Fruit fly (Drosophila melanogaster) whole organism, prepupa: Measurements from ENCODE around the gene rho-5.

ENCODE experiments used
- Blimp-1 ChIP-seq: fragments of 200-800 bp; sonication (Bioruptor generic); optimal IDR thresholded peaks from 3 replicates; lab custom pipeline; 2017; ENCODE audit warnings: missing biosample characterization, missing genetic modification characterization, mild to moderate bottlenecking, moderate library complexity, missing genetic modification reagents
- CG11762 ChIP-seq: fragments of 200-800 bp; sonication (Bioruptor generic); optimal IDR thresholded peaks from 3 replicates; lab custom pipeline; 2016; ENCODE audit warnings: missing biosample characterization, missing genetic modification characterization; ENCODE audit not compliant: insufficient read depth
- CG16779 ChIP-seq: fragments of 200-800 bp; sonication (Bioruptor generic); optimal IDR thresholded peaks from 3 replicates; lab custom pipeline; 2017; ENCODE audit warnings: missing biosample characterization, mild to moderate bottlenecking, missing genetic modification characterization
- CG31627 ChIP-seq: fragments of 200-800 bp; sonication (Bioruptor generic); optimal IDR thresholded peaks from 3 replicates; lab custom pipeline; 2016; ENCODE audit warnings: missing biosample characterization, missing genetic modification characterization
- CG6808 ChIP-seq: fragments of 200-800 bp; sonication (Bioruptor generic); optimal IDR thresholded peaks from 3 replicates; lab custom pipeline; 2017; ENCODE audit warnings: missing biosample characterization, missing genetic modification characterization, mild to moderate bottlenecking, moderate library complexity, missing genetic modification reagents
- CG6854 ChIP-seq: fragments of 200-800 bp; sonication (Bioruptor generic); optimal IDR thresholded peaks from 2 replicates; lab custom pipeline; 2017; ENCODE audit warnings: missing biosample characterization, mild to moderate bottlenecking, missing genetic modification characterization
- Eip78C ChIP-seq: fragments of 200-800 bp; sonication (Bioruptor generic); peaks from one replicate; lab custom pipeline; 2016; ENCODE audit warnings: missing biosample characterization, missing genetic modification characterization
- Eip93F ChIP-seq: fragments of 200-800 bp; sonication (Bioruptor generic); optimal IDR thresholded peaks from 2 replicates; lab custom pipeline; 2016; ENCODE audit warnings: missing biosample characterization, mild to moderate bottlenecking, missing genetic modification characterization
- Hr39 ChIP-seq: fragments of 200-800 bp; sonication (Bioruptor generic); optimal IDR thresholded peaks from 2 replicates; lab custom pipeline; 2016; ENCODE audit warnings: missing biosample characterization, missing genetic modification characterization
- Hr4 ChIP-seq: fragments of 200-800 bp; sonication (Bioruptor generic); optimal IDR thresholded peaks from 3 replicates; lab custom pipeline; 2016; ENCODE audit warnings: missing biosample characterization, missing genetic modification characterization
- Sox102F ChIP-seq: fragments of 200-800 bp; sonication (Bioruptor generic); optimal IDR thresholded peaks from 2 replicates; lab custom pipeline; 2016; ENCODE audit warnings: missing biosample characterization, mild to moderate bottlenecking, missing genetic modification characterization
- fkh ChIP-seq: fragments of 200-800 bp; sonication (Bioruptor generic); optimal IDR thresholded peaks from 3 replicates; lab custom pipeline; 2017; ENCODE audit warnings: missing biosample characterization, mild to moderate bottlenecking, missing genetic modification characterization, moderate library complexity
- salr ChIP-seq, 2 experiments: fragments of 200-800 bp; sonication (Bioruptor generic); optimal IDR thresholded peaks; 3 replicates each; lab custom pipeline; 2016 to 2018; ENCODE audit warnings: missing biosample characterization in 2 of 2, missing genetic modification characterization in 2 of 2, mild to moderate bottlenecking in 1 of 2
- topi ChIP-seq: fragments of 200-800 bp; sonication (Bioruptor generic); optimal IDR thresholded peaks from 3 replicates; lab custom pipeline; 2016; ENCODE audit warnings: missing biosample characterization, missing genetic modification characterization

dm6 chr2L:10351130-10351529, 22.6 kb downstream of the rho-5 start:
- TF ChIP-seq Blimp-1 (GFP tag; lab: Kevin White, UChicago) (no peak), Eip78C (GFP tag; lab: Kevin White, UChicago) (no peak), CG31627 (GFP tag; lab: Kevin White, UChicago) (no peak), Sox102F (GFP tag; lab: Kevin White, UChicago) (no peak), CG11762 (GFP tag; lab: Kevin White, UChicago) (no peak), Hr39 (GFP tag; lab: Kevin White, UChicago) (no peak), topi (GFP tag; lab: Kevin White, UChicago) (no peak), CG6854 (no peak), Eip93F (GFP tag; lab: Kevin White, UChicago) (no peak), fkh (GFP tag; lab: Kevin White, UChicago) (no peak), Hr4 (GFP tag; lab: Kevin White, UChicago) (no peak), CG6808 (GFP tag; lab: Kevin White, UChicago) (no peak), CG16779 (tag; lab: Kevin White, UChicago) (no peak), salr (GFP tag; optimal IDR thresholded peaks at IDR 0.05; lab: Kevin White, UChicago) (no peak)
